Worm (Caenorhabditis elegans) whole organism, young adult: ENCODE results near the gene memi-3.

Experiments
- B0019.2 ChIP-seq: fragments of 200-800 bp; sonication (Bioruptor generic); conservative IDR thresholded peaks from 2 replicates; pipeline ENCODE4 v1.3.6; 2022; ENCODE audit warnings: missing genetic modification reagents, missing genetic modification characterization, missing compliant biosample characterization
- B0336.3 ChIP-seq: fragments of 200-800 bp; sonication (Bioruptor generic); IDR thresholded peaks from 2 replicates; pipeline ENCODE4 v1.3.6; 2022; ENCODE audit warnings: missing genetic modification characterization, missing compliant biosample characterization
- C17E4.6 ChIP-seq: fragments of 200-800 bp; sonication (Bioruptor generic); IDR thresholded peaks from 2 replicates; pipeline ENCODE4 v1.3.6; 2022; ENCODE audit warnings: missing genetic modification reagents, missing genetic modification characterization, missing compliant biosample characterization
- D2030.7 ChIP-seq: fragments of 200-800 bp; sonication (Bioruptor generic); IDR thresholded peaks from 2 replicates; pipeline ENCODE4 v1.3.6; 2022; ENCODE audit warnings: missing genetic modification reagents, missing genetic modification characterization, missing compliant biosample characterization
- F33H1.4 ChIP-seq: fragments of 200-800 bp; sonication (Bioruptor generic); IDR thresholded peaks from 2 replicates; pipeline ENCODE4 v1.3.6; 2022; ENCODE audit warnings: missing genetic modification reagents, missing genetic modification characterization, missing compliant biosample characterization
- F39B2.1 ChIP-seq: fragments of 200-800 bp; sonication (Bioruptor generic); IDR thresholded peaks from 2 replicates; pipeline ENCODE4 v1.3.6; 2022; ENCODE audit warnings: missing genetic modification reagents, missing genetic modification characterization, missing compliant biosample characterization
- F49E8.2 ChIP-seq: sonication (generic microtip); optimal IDR thresholded peaks from 3 replicates; lab custom pipeline; 2017; ENCODE audit warnings: missing genetic modification characterization, mild to moderate bottlenecking, missing compliant biosample characterization, antibody characterized with exemption, moderate library complexity; ENCODE audit not compliant: insufficient read depth
- Y53F4B.3 ChIP-seq: fragments of 200-800 bp; sonication (Bioruptor generic); IDR thresholded peaks from 2 replicates; pipeline ENCODE4 v1.3.6; 2022; ENCODE audit warnings: missing genetic modification reagents, missing genetic modification characterization, missing compliant biosample characterization
- Y56A3A.18 ChIP-seq: fragments of 200-800 bp; sonication (Bioruptor generic); IDR thresholded peaks from 2 replicates; pipeline ENCODE4 v1.3.6; 2022; ENCODE audit warnings: missing genetic modification reagents, missing genetic modification characterization, missing compliant biosample characterization
- Y79H2A.3 ChIP-seq: fragments of 200-800 bp; sonication (Bioruptor generic); conservative IDR thresholded peaks from 2 replicates; pipeline ENCODE4 v1.3.6; 2022; ENCODE audit warnings: missing genetic modification reagents, missing genetic modification characterization, missing compliant biosample characterization
- Y95B8A.8 ChIP-seq: fragments of 200-800 bp; sonication (Bioruptor generic); IDR thresholded peaks from 2 replicates; pipeline ENCODE4 v1.3.6; 2022; ENCODE audit warnings: missing genetic modification reagents, missing genetic modification characterization, missing compliant biosample characterization
- bed-2 ChIP-seq: fragments of 200-800 bp; sonication (Bioruptor generic); IDR thresholded peaks from 2 replicates; pipeline ENCODE4 v1.3.6; 2022; ENCODE audit warnings: missing genetic modification reagents, missing genetic modification characterization, missing compliant biosample characterization
- ceh-79 ChIP-seq: sonication (generic microtip); optimal IDR thresholded peaks from 2 replicates; lab custom pipeline; 2017; ENCODE audit warnings: mild to moderate bottlenecking, missing genetic modification characterization, missing compliant biosample characterization
- ceh-91 ChIP-seq: fragments of 200-800 bp; sonication (Bioruptor generic); IDR thresholded peaks from 2 replicates; pipeline ENCODE4 v1.3.6; 2022; ENCODE audit warnings: missing genetic modification reagents, missing genetic modification characterization, missing compliant biosample characterization
- die-1 ChIP-seq: sonication (generic microtip); optimal IDR thresholded peaks from 2 replicates; lab custom pipeline; 2016; ENCODE audit warnings: missing genotype, mild to moderate bottlenecking, missing genetic modification characterization, missing compliant biosample characterization
- dpl-1 ChIP-seq: fragments of 150-350 bp; optimal IDR thresholded peaks from 2 replicates; lab custom pipeline; 2014; ENCODE audit warnings: missing biosample characterization, missing genetic modification reagents, missing genetic modification characterization
- efl-1 ChIP-seq: fragments of 150-350 bp; optimal IDR thresholded peaks from 2 replicates; lab custom pipeline; 2014; ENCODE audit warnings: missing biosample characterization, missing genetic modification reagents, missing genetic modification characterization
- egl-18 ChIP-seq: fragments of 200-800 bp; sonication (Bioruptor generic); IDR thresholded peaks from 2 replicates; pipeline ENCODE4 v1.3.6; 2022; ENCODE audit warnings: missing genetic modification reagents, missing genetic modification characterization, missing compliant biosample characterization
- egl-44 ChIP-seq: fragments of 200-800 bp; sonication (Bioruptor generic); IDR thresholded peaks from 2 replicates; pipeline ENCODE4 v1.3.6; 2022; ENCODE audit warnings: missing genetic modification reagents, missing genetic modification characterization, missing compliant biosample characterization
- ekl-4 ChIP-seq: fragments of 200-800 bp; sonication (Bioruptor generic); IDR thresholded peaks from 2 replicates; pipeline ENCODE4 v1.3.6; 2022; ENCODE audit warnings: missing genetic modification reagents, missing genetic modification characterization, missing compliant biosample characterization
- hmg-1.2 ChIP-seq: fragments of 200-800 bp; sonication (Bioruptor generic); IDR thresholded peaks from 2 replicates; pipeline ENCODE4 v1.3.6; 2022; ENCODE audit warnings: missing genetic modification reagents, missing genetic modification characterization, missing compliant biosample characterization
- hmg-20 ChIP-seq: fragments of 200-800 bp; sonication (Bioruptor generic); IDR thresholded peaks from 2 replicates; pipeline ENCODE4 v1.3.6; 2022; ENCODE audit warnings: missing genetic modification reagents, missing genetic modification characterization, missing compliant biosample characterization
- hsf-1 ChIP-seq: fragments of 200-800 bp; sonication (Bioruptor generic); IDR thresholded peaks from 2 replicates; pipeline ENCODE4 v1.3.6; 2022; ENCODE audit warnings: missing genetic modification reagents, missing genetic modification characterization, missing compliant biosample characterization
- lin-26 ChIP-seq: fragments of 200-800 bp; sonication (Bioruptor generic); IDR thresholded peaks from 2 replicates; pipeline ENCODE4 v1.3.6; 2022; ENCODE audit warnings: missing genetic modification reagents, missing genetic modification characterization, missing compliant biosample characterization
- lin-35 ChIP-seq, 3 experiments: fragments of 150-350 bp in 2 of 3; sonication (generic microtip) in 1 of 3; optimal IDR thresholded peaks; 2 replicates each; lab custom pipeline; 2014 to 2018; ENCODE audit warnings: missing biosample characterization in 3 of 3, missing genetic modification characterization in 3 of 3, missing genetic modification reagents in 3 of 3
- lin-54 ChIP-seq: fragments of 200-800 bp; sonication (Bioruptor generic); optimal IDR thresholded peaks from 2 replicates; lab custom pipeline; 2018; ENCODE audit warnings: mild to moderate bottlenecking, missing genetic modification characterization, missing compliant biosample characterization
- lsl-1 ChIP-seq: fragments of 200-800 bp; sonication (Bioruptor generic); optimal IDR thresholded peaks from 2 replicates; lab custom pipeline; 2018; ENCODE audit warnings: mild to moderate bottlenecking, missing genetic modification characterization, moderate library complexity, missing compliant biosample characterization
- madf-3 ChIP-seq: fragments of 200-800 bp; sonication (Bioruptor generic); IDR thresholded peaks from 2 replicates; pipeline ENCODE4 v1.3.6; 2022; ENCODE audit warnings: missing genetic modification reagents, missing genetic modification characterization, missing compliant biosample characterization
- madf-6 ChIP-seq: fragments of 200-800 bp; sonication (Bioruptor generic); IDR thresholded peaks from 2 replicates; pipeline ENCODE4 v1.3.6; 2022; ENCODE audit warnings: missing genetic modification reagents, missing genetic modification characterization, missing compliant biosample characterization
- madf-8 ChIP-seq: fragments of 200-800 bp; sonication (Bioruptor generic); conservative IDR thresholded peaks from 2 replicates; pipeline ENCODE4 v1.3.6; 2022; ENCODE audit warnings: missing genetic modification reagents, missing genetic modification characterization, missing compliant biosample characterization
- mel-28 ChIP-seq: sonication (generic microtip); optimal IDR thresholded peaks from 2 replicates; lab custom pipeline; 2016; ENCODE audit warnings: borderline replicate concordance, mild to moderate bottlenecking, missing genetic modification characterization, missing compliant biosample characterization
- mxl-1 ChIP-seq: sonication (generic microtip); optimal IDR thresholded peaks from 2 replicates; lab custom pipeline; 2016; ENCODE audit warnings: missing genetic modification characterization, missing compliant biosample characterization
- nfyb-1 ChIP-seq: fragments of 200-800 bp; sonication (Bioruptor generic); IDR thresholded peaks from 2 replicates; pipeline ENCODE4 v1.3.6; 2022; ENCODE audit warnings: missing genetic modification reagents, missing genetic modification characterization, missing compliant biosample characterization
- nhr-27 ChIP-seq: fragments of 200-800 bp; sonication (Bioruptor generic); optimal IDR thresholded peaks from 2 replicates; lab custom pipeline; 2018; ENCODE audit warnings: mild to moderate bottlenecking, missing genetic modification characterization, moderate library complexity, missing compliant biosample characterization
- pbrm-1 ChIP-seq: fragments of 200-800 bp; sonication (Bioruptor generic); IDR thresholded peaks from 2 replicates; pipeline ENCODE4 v1.3.6; 2022; ENCODE audit warnings: missing genetic modification reagents, missing genetic modification characterization, missing compliant biosample characterization
- snpc-3.4 ChIP-seq: sonication (generic microtip); optimal IDR thresholded peaks from 2 replicates; lab custom pipeline; 2017; ENCODE audit warnings: missing genetic modification characterization, mild to moderate bottlenecking, missing compliant biosample characterization, antibody characterized with exemption, moderate library complexity, missing genotype, missing genetic modification reagents
- snpc-4 ChIP-seq, 5 experiments: fragments of 150-350 bp in 1 of 5; sonication (generic microtip) in 4 of 5; optimal IDR thresholded peaks; 2 replicates each; lab custom pipeline; 2014 to 2018; ENCODE audit warnings: missing genetic modification characterization in 5 of 5, missing biosample characterization in 3 of 5, antibody characterized with exemption in 2 of 5, mild to moderate bottlenecking in 2 of 5, missing compliant biosample characterization in 2 of 5, missing genotype in 2 of 5, moderate library complexity in 2 of 5, missing genetic modification reagents in 1 of 5
- tbp1 ChIP-seq: fragments of 200-800 bp; sonication (Bioruptor generic); optimal IDR thresholded peaks from 2 replicates; lab custom pipeline; 2018; ENCODE audit warnings: mild to moderate bottlenecking, missing genetic modification characterization, missing compliant biosample characterization
- tlf-1 ChIP-seq: fragments of 200-800 bp; sonication (Bioruptor generic); optimal IDR thresholded peaks from 2 replicates; lab custom pipeline; 2018; ENCODE audit warnings: mild to moderate bottlenecking, missing genetic modification characterization, missing compliant biosample characterization
- xnd-1 ChIP-seq: sonication (generic microtip); optimal IDR thresholded peaks from 2 replicates; lab custom pipeline; 2016; ENCODE audit warnings: missing genotype, missing genetic modification reagents, missing genetic modification characterization, missing compliant biosample characterization
- ztf-28 ChIP-seq: fragments of 200-800 bp; sonication (Bioruptor generic); IDR thresholded peaks from 2 replicates; pipeline ENCODE4 v1.3.6; 2022; ENCODE audit warnings: missing genetic modification reagents, missing genetic modification characterization, missing compliant biosample characterization

Gene memi-3

ce11 chrIV:11377439-11377838, 25.7 kb downstream of the memi-3 start (continued):
- TF ChIP-seq Y56A3A.18 (GFP tag; lab: Robert Waterston, UW) = peak; percentile 73; the same call in 1 of the 2 replicates
- TF ChIP-seq C17E4.6 (GFP tag; lab: Robert Waterston, UW) = 0 out of 2 replicates have a peak, but pooled peaks have one; percentile 27
- peak; percentile 56 for TF ChIP-seq die-1 (tag; lab: Kevin White, UChicago)
- no peak for TF ChIP-seq hmg-20 (GFP tag; lab: Robert Waterston, UW)
- peak; percentile 84 for TF ChIP-seq B0336.3 (GFP tag; lab: Robert Waterston, UW)
- no peak for TF ChIP-seq lin-26 (GFP tag; lab: Robert Waterston, UW)

ce11 chrIV:11375713-11376112, 27.4 kb downstream of the memi-3 start:
- TF ChIP-seq F39B2.1 (GFP tag; lab: Robert Waterston, UW) (0 out of 2 replicates have a peak, but pooled peaks have one; percentile 4), tbp1 (GFP tag; lab: Kevin White, UChicago) (no peak), Y56A3A.18 (GFP tag; lab: Robert Waterston, UW) (peak; percentile 9; the same call in 1 of the 2 replicates), ztf-28 (GFP tag; lab: Robert Waterston, UW) (no peak), hmg-1.2 (GFP tag; lab: Robert Waterston, UW) (no peak), nfyb-1 (GFP tag; lab: Robert Waterston, UW) (0 out of 2 replicates have a peak, but pooled peaks have one; percentile 19), mxl-1 (tag; lab: Kevin White, UChicago) (no peak), pbrm-1 (0 out of 2 replicates have a peak, but pooled peaks have one; percentile 9)
- TF ChIP-seq, all 124 proteins: peak for 4

- TF ChIP-seq mel-28 (no peak), tlf-1 (GFP tag; lab: Kevin White, UChicago) (peak; percentile 73), D2030.7 (GFP tag; lab: Robert Waterston, UW) (peak; percentile 83), B0019.2 (GFP tag; lab: Robert Waterston, UW) (peak; percentile 26; the same call in 1 of the 2 replicates), madf-8 (GFP tag; lab: Robert Waterston, UW) (peak; percentile 92), xnd-1 (peak; percentile 85), ceh-91 (peak; percentile 91), ceh-79 (tag; lab: Kevin White, UChicago) (no peak), Y79H2A.3 (GFP tag; lab: Robert Waterston, UW) (peak; percentile 70; the same call in 1 of the 2 replicates), efl-1 (GFP tag; lab: Kevin White, UChicago) (peak; percentile 96), lin-54 (GFP tag; lab: Kevin White, UChicago) (peak; percentile 30), egl-18 (no peak), dpl-1 (GFP tag; lab: Kevin White, UChicago) (peak; percentile 81), nhr-27 (tag; lab: Kevin White, UChicago) (no peak), bed-2 (GFP tag; lab: Robert Waterston, UW) (no peak), lsl-1 (peak; percentile 92), snpc-3.4 (tag; lab: Kevin White, UChicago) (peak; percentile 75), snpc-4 (GFP tag; optimal IDR thresholded peaks at IDR 0.05; lab: Kevin White, UChicago) (no peak), snpc-4 (tag; optimal IDR thresholded peaks at IDR 0.05; lab: Kevin White, UChicago) (peak in 1 of 4 experiments; percentile 10), hsf-1 (GFP tag; lab: Robert Waterston, UW) (peak; percentile 98), F33H1.4 (GFP tag; lab: Robert Waterston, UW) (peak; percentile 82), mxl-1 (tag; lab: Kevin White, UChicago) (no peak), hmg-1.2 (GFP tag; lab: Robert Waterston, UW) (peak; percentile 27; the same call in 1 of the 2 replicates), madf-3 (GFP tag; lab: Robert Waterston, UW) (0 out of 2 replicates have a peak, but pooled peaks have one; percentile 76), Y53F4B.3 (0 out of 2 replicates have a peak, but pooled peaks have one; percentile 18), F49E8.2 (tag; lab: Kevin White, UChicago) (peak; percentile 24), egl-44 (no peak), ekl-4 (0 out of 2 replicates have a peak, but pooled peaks have one; percentile 48), Y95B8A.8 (GFP tag; lab: Robert Waterston, UW) (0 out of 2 replicates have a peak, but pooled peaks have one; percentile 57), lin-35 (GFP tag; optimal IDR thresholded peaks at IDR 0.05; lab: Kevin White, UChicago) (peak in 1 of 3 experiments; percentile 41), madf-6 (GFP tag; lab: Robert Waterston, UW) (peak; percentile 97)
These were observed 30.7 kb downstream of the memi-3 start, which contains the start of gene cbd-1 for ce11 chrIV:11372366-11372997. cbd-1 (plus strand) TSS chrIV:11372991.
